Fruit fly (Drosophila melanogaster): ENCODE results near the gene CG31371.
A peak's percentile ranks its signal among the peaks of the same experiment; 100 is the strongest.

The CG31371 gene

DNA sequence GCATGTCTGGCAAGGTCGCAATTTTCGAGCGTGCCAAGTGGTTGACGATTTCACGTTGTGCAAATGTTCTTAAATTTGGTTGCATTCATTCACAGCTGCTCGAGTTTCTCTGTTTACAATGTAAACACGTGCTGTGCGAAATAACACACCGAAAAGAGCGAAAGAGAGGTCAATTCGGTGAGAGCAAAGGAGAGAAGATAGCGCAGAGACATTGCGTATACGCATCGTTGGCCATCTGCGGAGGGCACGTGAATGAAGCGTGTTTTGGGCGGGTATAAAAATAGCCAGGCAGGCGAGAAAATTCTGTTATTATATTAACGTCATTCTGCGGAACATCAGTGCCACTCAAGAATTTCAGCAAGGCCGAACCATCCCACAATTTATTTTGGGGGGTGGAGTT, 48.9 kb downstream of the CG31371 start (continued):
- TF ChIP-seq Awh (GFP tag; IDR thresholded peaks at IDR 0.05) (0 out of 2 replicates have a peak, but pooled peaks have one; percentile 31), Pdp1 (GFP tag; optimal IDR thresholded peaks at IDR 0.05) (peak in 1 of 2 experiments; percentile 1), Dad (GFP tag; optimal IDR thresholded peaks at IDR 0.05) (no peak), dpn (GFP tag; optimal IDR thresholded peaks at IDR 0.05) (no peak), CG7372 (GFP tag; IDR thresholded peaks at IDR 0.05) (peak; percentile 67), oc (tag; optimal IDR thresholded peaks at IDR 0.05) (no peak), Trl (optimal IDR thresholded peaks at IDR 0.05) (peak; percentile 26 to 56), Trl (GFP tag; optimal IDR thresholded peaks at IDR 0.05) (no peak), Ptx1 (GFP tag; IDR thresholded peaks at IDR 0.05) (0 out of 2 replicates have a peak, but pooled peaks have one; percentile 5), sd (tag; optimal IDR thresholded peaks at IDR 0.05) (peak; percentile 53), CG2199 (GFP tag; IDR thresholded peaks at IDR 0.05) (no peak), sr (GFP tag; IDR thresholded peaks at IDR 0.05) (0 out of 3 replicates have a peak, but pooled peaks have one; percentile 42), Drgx (GFP tag; IDR thresholded peaks at IDR 0.05) (peak; percentile 40; the same call in 1 of the 2 replicates), nau (GFP tag; optimal IDR thresholded peaks at IDR 0.05) (peak; percentile 3)

- no peak for TF ChIP-seq CG8478 (optimal IDR thresholded peaks at IDR 0.05)
- no peak for TF ChIP-seq corto (GFP tag; optimal IDR thresholded peaks at IDR 0.05)
- TF ChIP-seq Pdp1 (GFP tag; optimal IDR thresholded peaks at IDR 0.05) = peak in 1 of 2 experiments; percentile 60
- TF ChIP-seq br (optimal IDR thresholded peaks at IDR 0.05) = no peak
- TF ChIP-seq mirr (GFP tag; optimal IDR thresholded peaks at IDR 0.05) = peak; percentile 55
- TF ChIP-seq CG5953 (GFP tag; IDR thresholded peaks at IDR 0.05) = no peak
- no peak for TF ChIP-seq Med (GFP tag)
- peak; percentile 74 for TF ChIP-seq exex (tag; optimal IDR thresholded peaks at IDR 0.05)
- TF ChIP-seq CG17912 (GFP tag; optimal IDR thresholded peaks at IDR 0.05) = no peak
- no peak for TF ChIP-seq vvl (GFP tag; IDR thresholded peaks at IDR 0.05)
These were observed 50.1 kb downstream of the CG31371 start for dm6 chr3R:30453236-30453635.

Data from whole organism, embryonic.